Worm (Caenorhabditis elegans) whole organism, L4 larva: Measurements from ENCODE around the gene fipr-2.
A peak's percentile ranks its signal among the peaks of the same experiment; 100 is the strongest.

Source experiments
- F10B5.3 ChIP-seq: sonication (generic microtip); optimal IDR thresholded peaks from 2 replicates; lab custom pipeline; 2016; ENCODE audit warnings: mild to moderate bottlenecking, missing genetic modification characterization, missing compliant biosample characterization
- F44E2.7 ChIP-seq: fragments of 200-800 bp; sonication (Bioruptor generic); IDR thresholded peaks from 2 replicates; pipeline ENCODE4 v2.1.2; 2022; ENCODE audit warnings: missing genetic modification characterization, missing compliant biosample characterization
- F49E8.2 ChIP-seq: sonication (generic microtip); optimal IDR thresholded peaks from 2 replicates; lab custom pipeline; 2016; ENCODE audit warnings: missing compliant biosample characterization, mild to moderate bottlenecking, missing genetic modification characterization, borderline replicate concordance
- R02D3.7 ChIP-seq: fragments of 150-350 bp; sonication (generic microtip); optimal IDR thresholded peaks from 3 replicates; lab custom pipeline; 2014; ENCODE audit warnings: missing biosample characterization, missing genetic modification characterization
- Y5F2A.4 ChIP-seq: fragments of 200-800 bp; sonication (Bioruptor generic); optimal IDR thresholded peaks from 2 replicates; lab custom pipeline; 2018; ENCODE audit warnings: mild to moderate bottlenecking, missing genetic modification characterization, missing compliant biosample characterization
- ZK337.2 ChIP-seq: fragments of 200-800 bp; sonication (Bioruptor generic); IDR thresholded peaks from 2 replicates; pipeline ENCODE4 v1.3.6; 2022; ENCODE audit warnings: missing genetic modification reagents, missing genetic modification characterization, missing compliant biosample characterization
- aha-1 ChIP-seq: fragments of 150-350 bp; peaks from one replicate; lab custom pipeline; 2014; ENCODE audit warnings: missing biosample characterization, missing genetic modification characterization
- ceh-44 ChIP-seq: fragments of 200-800 bp; sonication (Bioruptor generic); IDR thresholded peaks from 2 replicates; pipeline ENCODE4 v1.3.6; 2022; ENCODE audit warnings: missing genetic modification reagents, missing genetic modification characterization, missing compliant biosample characterization
- ceh-82 ChIP-seq: sonication (generic microtip); optimal IDR thresholded peaks from 2 replicates; lab custom pipeline; 2017; ENCODE audit warnings: missing biosample characterization, missing genetic modification characterization
- ctbp-1 ChIP-seq: fragments of 200-800 bp; sonication (Bioruptor generic); IDR thresholded peaks from 2 replicates; pipeline ENCODE4 v1.3.6; 2022; ENCODE audit warnings: missing genetic modification reagents, missing genetic modification characterization, missing compliant biosample characterization
- daf-16 ChIP-seq, 3 experiments: sonication (generic microtip); optimal IDR thresholded peaks; 2 replicates each; lab custom pipeline; 2016 to 2017; ENCODE audit warnings: missing genetic modification characterization in 3 of 3, missing genetic modification reagents in 3 of 3, mild to moderate bottlenecking in 2 of 3, missing compliant biosample characterization in 2 of 3, missing biosample characterization in 1 of 3, moderate library complexity in 1 of 3
- dmd-6 ChIP-seq: fragments of 200-800 bp; sonication (Bioruptor generic); IDR thresholded peaks from 2 replicates; pipeline ENCODE4 v1.3.6; 2022; ENCODE audit warnings: missing genetic modification reagents, missing genetic modification characterization, missing compliant biosample characterization
- dmd-8 ChIP-seq: fragments of 200-800 bp; sonication (Bioruptor generic); IDR thresholded peaks from 2 replicates; pipeline ENCODE4 v1.3.6; 2022; ENCODE audit warnings: missing genetic modification characterization, missing compliant biosample characterization
- dmd-9 ChIP-seq: fragments of 200-800 bp; sonication (Bioruptor generic); IDR thresholded peaks from 2 replicates; pipeline ENCODE4 v1.3.6; 2022; ENCODE audit warnings: missing genetic modification reagents, missing genetic modification characterization, missing compliant biosample characterization
- dpl-1 ChIP-seq: fragments of 150-350 bp; optimal IDR thresholded peaks from 2 replicates; lab custom pipeline; 2014; ENCODE audit warnings: missing biosample characterization, missing genetic modification reagents, missing genetic modification characterization
- egl-43 ChIP-seq: fragments of 200-800 bp; sonication (Bioruptor generic); IDR thresholded peaks from 2 replicates; pipeline ENCODE4 v1.3.6; 2022; ENCODE audit warnings: missing genetic modification reagents, missing genetic modification characterization, missing compliant biosample characterization
- fkh-10 ChIP-seq: fragments of 150-350 bp; optimal IDR thresholded peaks from 2 replicates; lab custom pipeline; 2014; ENCODE audit warnings: missing biosample characterization, missing genetic modification reagents, missing genetic modification characterization
- fos-1 ChIP-seq: fragments of 150-350 bp; optimal IDR thresholded peaks from 2 replicates; lab custom pipeline; 2014; ENCODE audit warnings: missing biosample characterization, missing genetic modification characterization
- hlh-30 ChIP-seq: sonication (generic microtip); optimal IDR thresholded peaks from 2 replicates; lab custom pipeline; 2017; ENCODE audit warnings: antibody characterized with exemption, mild to moderate bottlenecking, missing genetic modification characterization, missing compliant biosample characterization; ENCODE audit not compliant: insufficient read depth
- hmg-1.1 ChIP-seq: fragments of 200-800 bp; sonication (Bioruptor generic); IDR thresholded peaks from 2 replicates; pipeline ENCODE4 v1.3.6; 2022; ENCODE audit warnings: missing genetic modification reagents, missing genetic modification characterization, missing compliant biosample characterization
- jun-1 ChIP-seq: fragments of 150-350 bp; optimal IDR thresholded peaks from 2 replicates; lab custom pipeline; 2014; ENCODE audit warnings: missing biosample characterization, missing genetic modification reagents, missing genetic modification characterization
- lin-1 ChIP-seq: fragments of 200-800 bp; sonication (Bioruptor generic); IDR thresholded peaks from 2 replicates; pipeline ENCODE4 v1.3.6; 2022; ENCODE audit warnings: missing genetic modification reagents, missing genetic modification characterization, missing compliant biosample characterization
- lin-13 ChIP-seq: fragments of 150-350 bp; optimal IDR thresholded peaks from 2 replicates; lab custom pipeline; 2014; ENCODE audit warnings: missing biosample characterization, missing genetic modification reagents, missing genetic modification characterization
- lin-15B ChIP-seq: fragments of 150-350 bp; sonication (generic microtip); optimal IDR thresholded peaks from 3 replicates; lab custom pipeline; 2014; ENCODE audit warnings: missing biosample characterization, missing genetic modification characterization
- lin-38 ChIP-seq: fragments of 200-800 bp; sonication (Bioruptor generic); IDR thresholded peaks from 2 replicates; pipeline ENCODE4 v1.3.6; 2022; ENCODE audit warnings: missing genetic modification reagents, missing genetic modification characterization, missing compliant biosample characterization
- mep-1 ChIP-seq: fragments of 150-350 bp; sonication (generic microtip); optimal IDR thresholded peaks from 3 replicates; lab custom pipeline; 2014; ENCODE audit warnings: missing biosample characterization, missing genetic modification characterization
- nhr-10 ChIP-seq: fragments of 150-350 bp; optimal IDR thresholded peaks from 2 replicates; lab custom pipeline; 2014; ENCODE audit warnings: missing biosample characterization, missing genetic modification characterization
- nhr-11 ChIP-seq: fragments of 150-350 bp; optimal IDR thresholded peaks from 2 replicates; lab custom pipeline; 2014; ENCODE audit warnings: missing biosample characterization, missing genetic modification characterization
- nhr-111 ChIP-seq: fragments of 200-800 bp; sonication (Bioruptor generic); optimal IDR thresholded peaks from 2 replicates; lab custom pipeline; 2018; ENCODE audit warnings: mild to moderate bottlenecking, missing genetic modification characterization, missing compliant biosample characterization
- nhr-237 ChIP-seq: sonication (generic microtip); optimal IDR thresholded peaks from 2 replicates; lab custom pipeline; 2017; ENCODE audit warnings: missing biosample characterization, missing genetic modification characterization
- nhr-28 ChIP-seq: fragments of 150-350 bp; optimal IDR thresholded peaks from 2 replicates; lab custom pipeline; 2014; ENCODE audit warnings: missing biosample characterization, missing genetic modification characterization
- nhr-41 ChIP-seq: fragments of 200-800 bp; sonication (Bioruptor generic); IDR thresholded peaks from 2 replicates; pipeline ENCODE4 v1.3.6; 2022; ENCODE audit warnings: missing genetic modification reagents, missing genetic modification characterization, missing compliant biosample characterization
- nhr-76 ChIP-seq: fragments of 150-350 bp; optimal IDR thresholded peaks from 2 replicates; lab custom pipeline; 2014; ENCODE audit warnings: missing biosample characterization, missing genetic modification characterization
- nhr-77 ChIP-seq: fragments of 150-350 bp; optimal IDR thresholded peaks from 2 replicates; lab custom pipeline; 2014; ENCODE audit warnings: missing biosample characterization, missing genetic modification characterization
- pha-4 ChIP-seq, 2 experiments: fragments of 150-350 bp in 1 of 2; fragments of 200-800 bp in 1 of 2; sonication (Bioruptor generic) in 1 of 2; IDR thresholded peaks in 1 of 2; optimal IDR thresholded peaks in 1 of 2; 2 replicates each; pipeline versions ENCODE4 v1.3.6 to Lab custom; 2014 to 2022; ENCODE audit warnings: missing genetic modification characterization in 2 of 2, missing genetic modification reagents in 2 of 2, missing biosample characterization in 1 of 2, missing compliant biosample characterization in 1 of 2
- php-3 ChIP-seq: fragments of 200-800 bp; sonication (Bioruptor generic); IDR thresholded peaks from 2 replicates; pipeline ENCODE4 v1.3.6; 2022; ENCODE audit warnings: missing genetic modification reagents, missing genetic modification characterization, missing compliant biosample characterization
- pqm-1 ChIP-seq: sonication (generic microtip); optimal IDR thresholded peaks from 2 replicates; lab custom pipeline; 2017; ENCODE audit warnings: missing biosample characterization, missing genetic modification characterization
- rbr-2 ChIP-seq: sonication (generic microtip); optimal IDR thresholded peaks from 2 replicates; lab custom pipeline; 2016; ENCODE audit warnings: missing genotype, missing genetic modification characterization, missing compliant biosample characterization
- skn-1 ChIP-seq: fragments of 150-350 bp; optimal IDR thresholded peaks from 2 replicates; lab custom pipeline; 2014; ENCODE audit warnings: missing biosample characterization, missing genetic modification characterization
- snpc-1.2 ChIP-seq: fragments of 200-800 bp; sonication (Bioruptor generic); IDR thresholded peaks from 2 replicates; pipeline ENCODE4 v1.3.6; 2022; ENCODE audit warnings: missing genetic modification reagents, missing genetic modification characterization, missing compliant biosample characterization
- spr-3 ChIP-seq: fragments of 200-800 bp; sonication (Bioruptor generic); optimal IDR thresholded peaks from 2 replicates; lab custom pipeline; 2018; ENCODE audit warnings: mild to moderate bottlenecking, missing genetic modification characterization, missing compliant biosample characterization
- unc-130 ChIP-seq: sonication (generic microtip); optimal IDR thresholded peaks from 2 replicates; lab custom pipeline; 2016; ENCODE audit warnings: missing genetic modification reagents, missing genetic modification characterization, missing compliant biosample characterization
- unc-62 ChIP-seq, 3 experiments: fragments of 150-350 bp in 1 of 3; sonication (generic microtip); optimal IDR thresholded peaks in 2 of 3; peaks in 1 of 3; 1 replicate in 1 of 3; 2 replicates in 2 of 3; lab custom pipeline; 2014 to 2017; ENCODE audit warnings: missing biosample characterization in 3 of 3, missing genetic modification characterization in 3 of 3, missing genetic modification reagents in 3 of 3, missing genotype in 1 of 3
- vab-7 ChIP-seq: fragments of 200-800 bp; sonication (Bioruptor generic); IDR thresholded peaks from 2 replicates; pipeline ENCODE4 v1.3.6; 2022; ENCODE audit warnings: missing genetic modification reagents, missing genetic modification characterization, missing compliant biosample characterization
- zfp-3 ChIP-seq: fragments of 200-800 bp; sonication (Bioruptor generic); conservative IDR thresholded peaks from 2 replicates; pipeline ENCODE4 v1.3.6; 2022; ENCODE audit warnings: missing genetic modification reagents, missing genetic modification characterization, missing compliant biosample characterization

The fipr-2 gene

DNA sequence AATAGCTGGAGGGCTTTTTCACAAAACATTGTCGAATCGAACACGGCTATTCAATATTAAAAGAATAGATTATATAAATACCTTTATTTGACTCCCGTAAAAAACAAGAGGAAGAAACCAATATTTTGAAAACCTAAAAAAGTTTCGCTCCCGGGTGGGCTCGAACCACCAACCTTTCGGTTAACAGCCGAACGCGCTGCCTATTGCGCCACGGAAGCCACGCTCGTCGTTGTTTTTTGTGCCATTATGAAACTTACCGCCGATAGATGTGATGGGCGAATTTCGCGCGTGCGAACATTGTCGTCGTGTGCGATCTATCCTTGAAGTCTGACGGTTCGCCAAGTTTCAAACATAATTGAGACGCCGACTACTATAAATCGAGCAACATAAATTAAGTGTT is 33.3 kb upstream of the fipr-2 start (continued):
- TF ChIP-seq F44E2.7 (GFP tag; lab: Robert Waterston, UW): no peak
- TF ChIP-seq nhr-10 (tag; lab: Kevin White, UChicago): no peak
- no peak for TF ChIP-seq aha-1
- peak; percentile 45 for TF ChIP-seq spr-3 (GFP tag; lab: Kevin White, UChicago)
- TF ChIP-seq egl-43 (GFP tag; lab: Robert Waterston, UW): no peak; the same call in 1 of the 2 replicates
- no peak for TF ChIP-seq lin-13 (GFP tag; lab: Kevin White, UChicago)
- TF ChIP-seq Y5F2A.4 (GFP tag; lab: Kevin White, UChicago): no peak
- TF ChIP-seq mep-1 (tag; lab: Kevin White, UChicago): no peak
- TF ChIP-seq nhr-41 (GFP tag; lab: Robert Waterston, UW): no peak
- peak; percentile 73 for TF ChIP-seq hmg-1.1 (GFP tag; lab: Robert Waterston, UW)
- TF ChIP-seq dmd-9 (GFP tag; lab: Robert Waterston, UW): 0 out of 2 replicates have a peak, but pooled peaks have one; percentile 56
- peak; percentile 33; the same call in 1 of the 2 replicates for TF ChIP-seq ceh-44
- TF ChIP-seq jun-1: no peak
- TF ChIP-seq rbr-2: no peak
- no peak; the same call in 1 of the 2 replicates for TF ChIP-seq vab-7
- TF ChIP-seq fos-1 (tag; lab: Kevin White, UChicago): no peak
- TF ChIP-seq F10B5.3 (tag; lab: Kevin White, UChicago): peak; percentile 3
- TF ChIP-seq php-3: no peak
- no peak for TF ChIP-seq ceh-82 (tag; lab: Kevin White, UChicago)
- TF ChIP-seq dmd-6 (GFP tag; lab: Robert Waterston, UW): no peak
- TF ChIP-seq nhr-77 (tag; lab: Kevin White, UChicago): no peak
- TF ChIP-seq lin-15B (tag; lab: Kevin White, UChicago): no peak

DNA sequence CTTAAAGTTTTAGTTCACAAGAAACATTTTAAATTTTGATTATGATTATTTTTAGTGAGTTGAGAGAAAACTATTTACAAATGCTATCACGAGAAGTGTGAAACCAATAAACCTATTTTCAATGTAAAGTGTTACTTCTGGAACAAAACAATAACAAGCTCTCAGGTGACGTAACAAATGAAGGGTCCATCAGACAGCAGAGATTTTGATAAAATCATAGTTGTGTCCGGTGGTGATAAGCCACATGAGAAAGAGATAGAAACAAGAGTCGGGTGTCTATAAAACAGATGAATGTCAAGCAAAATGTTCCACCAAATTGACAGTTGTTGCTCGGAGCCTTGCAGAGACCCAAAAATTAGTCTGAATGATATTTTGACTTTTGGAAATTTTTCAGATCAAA is 30.8 kb upstream of the fipr-2 start:
- TF ChIP-seq daf-16 (GFP tag; optimal IDR thresholded peaks at IDR 0.05; lab: Kevin White, UChicago) (peak in 1 of 2 experiments; percentile 94), daf-16 (tag; optimal IDR thresholded peaks at IDR 0.05; lab: Kevin White, UChicago) (no peak), hlh-30 (peak; percentile 24), nhr-11 (tag; lab: Kevin White, UChicago) (peak; percentile 45), ZK337.2 (GFP tag; lab: Robert Waterston, UW) (no peak)

DNA sequence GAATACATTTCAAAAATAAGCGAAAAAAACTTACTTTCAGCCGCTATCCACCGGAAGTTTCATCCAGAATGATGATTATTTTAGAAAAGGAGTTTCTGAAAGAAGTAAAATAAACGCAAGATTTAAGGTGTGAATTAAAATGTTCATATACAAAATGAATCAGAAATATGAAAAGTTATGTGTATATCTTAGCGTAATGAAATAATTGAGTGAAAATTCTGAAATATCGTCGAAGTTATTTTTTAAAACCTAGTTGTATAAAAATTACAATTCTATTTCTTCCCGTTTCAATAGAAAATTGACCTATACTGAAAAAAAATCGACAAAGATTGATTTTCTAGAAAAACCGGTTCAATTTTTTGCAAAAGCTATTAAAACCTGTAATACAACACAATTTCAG is 27.3 kb upstream of the fipr-2 start, which contains the start of gene twk-13:
TSS of gene twk-13 (minus strand) at position 101 of the 400 bp plus-strand sequence.
- TF ChIP-seq nhr-237 (tag; lab: Kevin White, UChicago) (no peak), snpc-1.2 (GFP tag; lab: Robert Waterston, UW) (no peak), nhr-77 (tag; lab: Kevin White, UChicago) (no peak), Y5F2A.4 (GFP tag; lab: Kevin White, UChicago) (no peak), ctbp-1 (GFP tag; lab: Robert Waterston, UW) (no peak), nhr-76 (tag; lab: Kevin White, UChicago) (no peak)

DNA sequence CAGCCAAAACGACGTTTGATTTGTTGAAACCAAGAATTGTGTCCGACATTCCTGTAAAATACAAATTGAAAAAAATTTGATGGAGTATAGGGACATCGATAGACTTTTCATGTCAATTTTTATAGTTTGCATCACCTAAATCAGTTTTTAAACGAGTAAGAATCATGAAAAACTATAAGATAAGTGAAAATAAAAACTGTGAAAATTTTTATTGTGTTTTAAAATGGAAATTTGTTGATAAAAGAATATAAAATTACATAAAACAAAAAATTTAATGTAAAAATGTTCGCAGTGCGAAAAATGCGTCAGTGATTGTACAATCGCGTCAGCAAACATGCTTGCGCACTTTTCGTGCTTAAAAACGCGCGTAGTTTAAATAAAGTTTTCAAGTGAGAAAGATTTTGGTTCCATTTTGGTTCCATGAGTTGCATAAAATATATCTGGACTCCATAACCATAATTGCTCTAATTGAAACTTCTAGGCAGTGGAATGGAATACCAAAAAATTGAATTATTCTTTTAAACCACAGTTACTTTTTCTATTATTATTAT is 21.7 kb upstream of the fipr-2 start, which contains the start of gene tomm-20:
TSS of gene tomm-20 (minus strand) at position 51 of the 551 bp plus-strand sequence.
- TF ChIP-seq unc-130: peak; percentile 4
- no peak for TF ChIP-seq nhr-111 (GFP tag; lab: Kevin White, UChicago)
- TF ChIP-seq skn-1: no peak
- peak; percentile 69 for TF ChIP-seq nhr-28
- TF ChIP-seq lin-38 (GFP tag; lab: Robert Waterston, UW): peak; percentile 91
- no peak for TF ChIP-seq pqm-1 (tag; lab: Kevin White, UChicago)
- TF ChIP-seq dmd-8 (GFP tag; lab: Robert Waterston, UW): no peak
- peak; percentile 69 for TF ChIP-seq F49E8.2 (tag; lab: Kevin White, UChicago)
- no peak; the same call in 1 of the 2 replicates for TF ChIP-seq zfp-3 (GFP tag; lab: Robert Waterston, UW)
- TF ChIP-seq fkh-10 (GFP tag; lab: Kevin White, UChicago): peak; percentile 89
- TF ChIP-seq pha-4 (GFP tag; IDR thresholded peaks at IDR 0.05; lab: Robert Waterston, UW): peak; percentile 77; the same call in 1 of the 2 replicates
- no peak for TF ChIP-seq pha-4 (tag; optimal IDR thresholded peaks at IDR 0.05; lab: Kevin White, UChicago)
- peak; percentile 99 for TF ChIP-seq dpl-1 (GFP tag; lab: Kevin White, UChicago)
- no peak for TF ChIP-seq R02D3.7
- no peak; the same call in 1 of the 2 replicates for TF ChIP-seq lin-1 (GFP tag; lab: Robert Waterston, UW)
- TF ChIP-seq Y5F2A.4 (GFP tag; lab: Kevin White, UChicago): no peak
- peak; percentile 44 for TF ChIP-seq nhr-76 (tag; lab: Kevin White, UChicago)
- peak in 1 of 2 experiments; percentile 94 for TF ChIP-seq unc-62 (GFP tag; optimal IDR thresholded peaks at IDR 0.05 in 1 of 2; lab: Kevin White, UChicago)
- TF ChIP-seq unc-62 (tag; optimal IDR thresholded peaks at IDR 0.05; lab: Kevin White, UChicago): no peak
- no peak for TF ChIP-seq ZK337.2 (GFP tag; lab: Robert Waterston, UW)
